Worm (Caenorhabditis elegans) whole organism, L4 larva: Measurements from ENCODE around the gene C50D2.10.

Experiments
- Y105C5A.15 ChIP-seq: fragments of 200-800 bp; sonication (Bioruptor generic); IDR thresholded peaks from 2 replicates; pipeline ENCODE4 v1.3.6; 2022; ENCODE audit warnings: missing genetic modification characterization, missing compliant biosample characterization
- Y48G9A.11 ChIP-seq: fragments of 200-800 bp; sonication (Bioruptor generic); IDR thresholded peaks from 2 replicates; pipeline ENCODE4 v1.3.6; 2022; ENCODE audit warnings: missing genetic modification reagents, missing genetic modification characterization, missing compliant biosample characterization
- Y75B8A.6 ChIP-seq: fragments of 200-800 bp; sonication (Bioruptor generic); IDR thresholded peaks from 2 replicates; pipeline ENCODE4 v1.3.6; 2022; ENCODE audit warnings: missing genetic modification reagents, missing genetic modification characterization, missing compliant biosample characterization
- ces-1 ChIP-seq: fragments of 150-350 bp; sonication (generic microtip); optimal IDR thresholded peaks from 4 replicates; lab custom pipeline; 2014; ENCODE audit warnings: missing biosample characterization, missing genetic modification reagents, missing genetic modification characterization
- dmd-8 ChIP-seq: fragments of 200-800 bp; sonication (Bioruptor generic); IDR thresholded peaks from 2 replicates; pipeline ENCODE4 v1.3.6; 2022; ENCODE audit warnings: missing genetic modification characterization, missing compliant biosample characterization
- egl-27 ChIP-seq: sonication (generic microtip); optimal IDR thresholded peaks from 3 replicates; lab custom pipeline; 2017; ENCODE audit warnings: missing biosample characterization, missing genetic modification reagents, missing genetic modification characterization
- hlh-30 ChIP-seq: sonication (generic microtip); optimal IDR thresholded peaks from 2 replicates; lab custom pipeline; 2017; ENCODE audit warnings: antibody characterized with exemption, mild to moderate bottlenecking, missing genetic modification characterization, missing compliant biosample characterization; ENCODE audit not compliant: insufficient read depth
- lin-39 ChIP-seq: fragments of 150-350 bp; optimal IDR thresholded peaks from 2 replicates; lab custom pipeline; 2014; ENCODE audit warnings: missing biosample characterization, missing genetic modification reagents, missing genetic modification characterization
- nhr-237 ChIP-seq: sonication (generic microtip); optimal IDR thresholded peaks from 2 replicates; lab custom pipeline; 2017; ENCODE audit warnings: missing biosample characterization, missing genetic modification characterization
- unc-62 ChIP-seq, 3 experiments: fragments of 150-350 bp in 1 of 3; sonication (generic microtip); optimal IDR thresholded peaks in 2 of 3; peaks in 1 of 3; 1 replicate in 1 of 3; 2 replicates in 2 of 3; lab custom pipeline; 2014 to 2017; ENCODE audit warnings: missing biosample characterization in 3 of 3, missing genetic modification characterization in 3 of 3, missing genetic modification reagents in 3 of 3, missing genotype in 1 of 3
- zag-1 ChIP-seq: fragments of 150-350 bp; optimal IDR thresholded peaks from 2 replicates; lab custom pipeline; 2014; ENCODE audit warnings: missing biosample characterization, missing genetic modification characterization

DNA sequence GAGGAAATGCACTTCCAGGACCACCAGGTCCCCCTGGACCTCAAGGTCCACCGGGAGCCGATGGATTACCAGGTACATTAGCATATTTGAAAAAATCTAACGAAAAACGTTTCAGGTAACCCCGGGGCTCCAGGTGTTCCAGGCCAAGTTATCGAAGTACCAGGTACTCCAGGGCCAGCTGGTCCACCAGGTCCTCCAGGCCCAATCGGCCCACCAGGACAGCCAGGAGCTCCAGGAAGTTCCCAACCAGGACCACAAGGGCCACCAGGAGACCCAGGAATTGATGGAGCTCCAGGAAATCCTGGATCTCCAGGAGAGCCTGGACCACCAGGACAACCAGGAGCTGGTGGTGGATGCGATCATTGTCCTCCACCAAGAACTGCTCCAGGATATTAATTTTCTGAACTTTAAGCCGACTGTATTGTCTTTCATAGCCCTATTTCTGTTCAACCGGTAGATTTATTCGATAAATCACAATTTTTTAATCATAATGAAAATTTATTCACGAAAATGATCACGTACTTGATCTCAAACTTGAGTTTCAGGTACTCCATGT, 6.5 kb downstream of the C50D2.10 start:
- TF ChIP-seq unc-62 (GFP tag; optimal IDR thresholded peaks at IDR 0.05 in 1 of 2; lab: Kevin White, UChicago) (peak in 1 of 2 experiments; percentile 93), unc-62 (tag; optimal IDR thresholded peaks at IDR 0.05; lab: Kevin White, UChicago) (no peak), Y75B8A.6 (GFP tag; lab: Robert Waterston, UW) (no peak), hlh-30 (no peak), dmd-8 (GFP tag; lab: Robert Waterston, UW) (no peak), zag-1 (tag; lab: Kevin White, UChicago) (no peak), nhr-237 (tag; lab: Kevin White, UChicago) (no peak), Y105C5A.15 (GFP tag; lab: Robert Waterston, UW) (no peak), ces-1 (GFP tag; lab: Kevin White, UChicago) (no peak), lin-39 (tag; lab: Kevin White, UChicago) (no peak), egl-27 (tag; lab: Kevin White, UChicago) (no peak), Y48G9A.11 (GFP tag; lab: Robert Waterston, UW) (no peak)
